Worm (Caenorhabditis elegans): ENCODE measurements around the gene Y39A1A.16.

Gene Y39A1A.16

ce11 chrIII:10711192-10711673 lies 32.2 kb downstream of the Y39A1A.16 start, which contains the start of gene W09D10.5 (continued):
- TF ChIP-seq F49E8.2 (tag; optimal IDR thresholded peaks at IDR 0.05; ENCODE audit: borderline replicate concordance) (no peak), mxl-2 (GFP tag; conservative IDR thresholded peaks at IDR 0.05) (no peak), saeg-2 (GFP tag; IDR thresholded peaks at IDR 0.05) (no peak), hmg-1.1 (GFP tag; IDR thresholded peaks at IDR 0.05) (peak; percentile 42; the same call in 1 of the 2 replicates), cey-2 (tag; optimal IDR thresholded peaks at IDR 0.05; ENCODE audit: borderline replicate concordance, insufficient read depth) (no peak), zip-11 (GFP tag; IDR thresholded peaks at IDR 0.05) (peak; percentile 29; the same call in 1 of the 2 replicates), spr-3 (GFP tag; optimal IDR thresholded peaks at IDR 0.05) (no peak), nhr-237 (tag; optimal IDR thresholded peaks at IDR 0.05) (no peak), pha-4 (GFP tag; IDR thresholded peaks at IDR 0.05) (0 out of 2 replicates have a peak, but pooled peaks have one; percentile 44), pha-4 (tag; optimal IDR thresholded peaks at IDR 0.05) (no peak), F44E2.7 (GFP tag; IDR thresholded peaks at IDR 0.05) (no peak), nhr-41 (GFP tag; IDR thresholded peaks at IDR 0.05) (no peak), ctbp-1 (GFP tag; IDR thresholded peaks at IDR 0.05) (0 out of 2 replicates have a peak, but pooled peaks have one; percentile 39), aly-2 (tag; optimal IDR thresholded peaks at IDR 0.05) (no peak), T26A8.4 (GFP tag; IDR thresholded peaks at IDR 0.05) (peak; percentile 55), attf-4 (tag; optimal IDR thresholded peaks at IDR 0.05) (no peak), mxl-3 (GFP tag; optimal IDR thresholded peaks at IDR 0.05) (peak; percentile 40), hif-1 (tag; optimal IDR thresholded peaks at IDR 0.05) (peak in 1 of 2 experiments; percentile 55), dve-1 (tag; optimal IDR thresholded peaks at IDR 0.05; ENCODE audit: insufficient read depth) (peak; percentile 67), mes-2 (tag; optimal IDR thresholded peaks at IDR 0.05; ENCODE audit: poor library complexity, severe bottlenecking) (peak; percentile 41), snpc-1.2 (GFP tag; IDR thresholded peaks at IDR 0.05) (peak; percentile 59; the same call in 1 of the 2 replicates), ceh-62 (tag; optimal IDR thresholded peaks at IDR 0.05) (no peak), madf-9 (GFP tag; conservative IDR thresholded peaks at IDR 0.05) (no peak), daf-12 (tag; optimal IDR thresholded peaks at IDR 0.05) (no peak), nhr-10 (tag; optimal IDR thresholded peaks at IDR 0.05) (peak; percentile 1), lin-29 (GFP tag; IDR thresholded peaks at IDR 0.05) (no peak), nhr-76 (tag; optimal IDR thresholded peaks at IDR 0.05) (no peak), F37D6.2 (tag; optimal IDR thresholded peaks at IDR 0.05) (no peak), lsy-2 (tag; optimal IDR thresholded peaks at IDR 0.05) (peak in 1 of 2 experiments; percentile 28)

ce11 chrIII:10714541-10714940 lies 35.5 kb downstream of the Y39A1A.16 start:
- no peak for TF ChIP-seq mdt-29 (GFP tag; IDR thresholded peaks at IDR 0.05)
- TF ChIP-seq sdz-12 (GFP tag; optimal IDR thresholded peaks at IDR 0.05), result peak; percentile 68
- TF ChIP-seq lin-15B (tag; optimal IDR thresholded peaks at IDR 0.05), result no peak
- no peak for TF ChIP-seq vab-7 (GFP tag; IDR thresholded peaks at IDR 0.05)
- TF ChIP-seq ceh-20 (GFP tag; IDR thresholded peaks at IDR 0.05), result no peak
- no peak for TF ChIP-seq ceh-44 (GFP tag; IDR thresholded peaks at IDR 0.05)
- no peak for TF ChIP-seq T20F7.1 (GFP tag; optimal IDR thresholded peaks at IDR 0.05)
- TF ChIP-seq ctbp-1 (GFP tag; IDR thresholded peaks at IDR 0.05), result 0 out of 2 replicates have a peak, but pooled peaks have one; percentile 16
- TF ChIP-seq ZK546.5 (tag; optimal IDR thresholded peaks at IDR 0.05), result no peak
- peak in 1 of 2 experiments; percentile 10 for TF ChIP-seq lsy-2 (tag; optimal IDR thresholded peaks at IDR 0.05)
- no peak for TF ChIP-seq daf-16 (GFP tag; optimal IDR thresholded peaks at IDR 0.05)
- TF ChIP-seq daf-16 (tag; optimal IDR thresholded peaks at IDR 0.05), result no peak
- TF ChIP-seq php-3 (GFP tag; IDR thresholded peaks at IDR 0.05), result no peak
- TF ChIP-seq ceh-28 (tag; optimal IDR thresholded peaks at IDR 0.05), result no peak
- TF ChIP-seq dmd-6 (GFP tag; IDR thresholded peaks at IDR 0.05), result 0 out of 2 replicates have a peak, but pooled peaks have one; percentile 15
- TF ChIP-seq F49E8.2 (tag; optimal IDR thresholded peaks at IDR 0.05; ENCODE audit: borderline replicate concordance), result no peak
- no peak for TF ChIP-seq Y75B8A.6 (GFP tag; IDR thresholded peaks at IDR 0.05)
- TF ChIP-seq ztf-11 (tag; optimal IDR thresholded peaks at IDR 0.05), result no peak
- peak; percentile 44; the same call in 1 of the 2 replicates for TF ChIP-seq egl-43 (GFP tag; IDR thresholded peaks at IDR 0.05)
- TF ChIP-seq snpc-4 (tag; optimal IDR thresholded peaks at IDR 0.05), result no peak
- no peak for TF ChIP-seq nhr-76 (tag; optimal IDR thresholded peaks at IDR 0.05)
- no peak for TF ChIP-seq Y48G9A.11 (GFP tag; IDR thresholded peaks at IDR 0.05)
- TF ChIP-seq dmd-9 (GFP tag; IDR thresholded peaks at IDR 0.05), result 0 out of 2 replicates have a peak, but pooled peaks have one; percentile 6
- no peak for TF ChIP-seq hif-1 (tag; optimal IDR thresholded peaks at IDR 0.05)
- no peak for TF ChIP-seq mep-1 (tag; optimal IDR thresholded peaks at IDR 0.05)
- TF ChIP-seq nhr-42 (GFP tag; IDR thresholded peaks at IDR 0.05), result no peak
- TF ChIP-seq T26A8.4 (GFP tag; IDR thresholded peaks at IDR 0.05), result peak; percentile 29; the same call in 1 of the 2 replicates
